Worm (Caenorhabditis elegans) whole organism, L2 larva: ENCODE data around the gene T03F7.5.

Experiments
- R02D3.7 ChIP-seq: fragments of 150-350 bp; optimal IDR thresholded peaks from 2 replicates; lab custom pipeline; 2014; ENCODE audit warnings: missing biosample characterization, missing genetic modification characterization
- lin-11 ChIP-seq: fragments of 150-350 bp; sonication (generic microtip); optimal IDR thresholded peaks from 2 replicates; lab custom pipeline; 2014; ENCODE audit warnings: missing biosample characterization, missing genetic modification characterization, inconsistent platforms, mixed read lengths
- mdl-1 ChIP-seq, 2 experiments: fragments of 150-350 bp in 1 of 2; sonication (generic microtip) in 1 of 2; optimal IDR thresholded peaks; 2 replicates each; lab custom pipeline; 2017; ENCODE audit warnings: missing biosample characterization in 2 of 2, missing genetic modification characterization in 2 of 2
- nhr-10 ChIP-seq: sonication (generic microtip); optimal IDR thresholded peaks from 2 replicates; lab custom pipeline; 2017; ENCODE audit warnings: missing biosample characterization, missing genetic modification characterization
- nhr-25 ChIP-seq: fragments of 150-350 bp; sonication (generic microtip); optimal IDR thresholded peaks from 3 replicates; lab custom pipeline; 2014; ENCODE audit warnings: missing biosample characterization, missing genetic modification characterization
- skn-1 ChIP-seq: sonication (generic microtip); optimal IDR thresholded peaks from 2 replicates; lab custom pipeline; 2017; ENCODE audit warnings: missing biosample characterization, missing genetic modification characterization
- snpc-4 ChIP-seq: fragments of 150-350 bp; optimal IDR thresholded peaks from 2 replicates; lab custom pipeline; 2014; ENCODE audit warnings: missing biosample characterization, missing genetic modification characterization
- unc-62 ChIP-seq: fragments of 150-350 bp; optimal IDR thresholded peaks from 2 replicates; lab custom pipeline; 2014; ENCODE audit warnings: missing biosample characterization, missing genetic modification reagents, missing genetic modification characterization

DNA sequence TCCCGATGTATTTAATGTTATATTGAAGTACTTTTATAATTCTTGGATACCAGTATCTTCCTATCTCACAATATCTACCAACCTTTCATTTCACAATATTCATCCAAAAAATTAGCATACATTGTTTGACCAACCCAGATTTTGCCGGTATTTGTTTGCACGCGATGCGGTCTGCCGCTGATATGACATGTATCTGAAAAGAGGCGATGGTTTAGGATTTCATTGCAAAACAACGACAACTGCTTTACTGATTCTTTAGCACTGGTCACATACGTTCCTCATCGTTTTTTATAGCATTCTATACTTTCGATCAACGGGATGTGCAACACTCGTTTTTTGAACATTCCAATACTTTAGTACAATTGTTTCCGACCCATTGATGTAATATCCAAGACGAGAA lies 50.7 kb downstream of the T03F7.5 start, which contains the start of gene mam-4:
- no peak for TF ChIP-seq mdl-1 (tag; optimal IDR thresholded peaks at IDR 0.05; lab: Kevin White, UChicago)
- no peak for TF ChIP-seq lin-11 (tag; lab: Kevin White, UChicago)
- no peak for TF ChIP-seq nhr-25 (tag; lab: Kevin White, UChicago)
- TF ChIP-seq R02D3.7 (tag; lab: Kevin White, UChicago), result no peak
- TF ChIP-seq snpc-4 (tag; lab: Kevin White, UChicago), result no peak
- no peak for TF ChIP-seq unc-62 (GFP tag; lab: Kevin White, UChicago)
- no peak for TF ChIP-seq nhr-10 (tag; lab: Kevin White, UChicago)
- no peak for TF ChIP-seq skn-1 (tag; lab: Kevin White, UChicago)
